Worm (Caenorhabditis elegans): ENCODE measurements around the gene M163.10.

Gene M163.10

ce11 chrX:14476625-14477257 is 6.0 kb downstream of the M163.10 start:
- TF ChIP-seq sdc-2 (tag; optimal IDR thresholded peaks at IDR 0.05) (no peak), pax-1 (tag; optimal IDR thresholded peaks at IDR 0.05) (no peak), ets-4 (tag; optimal IDR thresholded peaks at IDR 0.05) (no peak), C38D4.7 (GFP tag; optimal IDR thresholded peaks at IDR 0.05) (no peak)

ce11 chrX:14477338-14477737 is 6.6 kb downstream of the M163.10 start:
- TF ChIP-seq T23F11.4 (GFP tag; optimal IDR thresholded peaks at IDR 0.05) (no peak), ceh-14 (tag; optimal IDR thresholded peaks at IDR 0.05) (no peak), C08G9.2 (tag; optimal IDR thresholded peaks at IDR 0.05) (no peak), hlh-8 (tag; optimal IDR thresholded peaks at IDR 0.05) (no peak)

- TF ChIP-seq C08G9.2 (tag; optimal IDR thresholded peaks at IDR 0.05) (no peak), ceh-22 (tag; optimal IDR thresholded peaks at IDR 0.05) (no peak), pat-9 (tag; optimal IDR thresholded peaks at IDR 0.05) (no peak), hlh-15 (tag; optimal IDR thresholded peaks at IDR 0.05) (no peak), hlh-8 (tag; optimal IDR thresholded peaks at IDR 0.05) (no peak), nfya-1 (tag; optimal IDR thresholded peaks at IDR 0.05) (no peak), nhr-232 (tag; optimal IDR thresholded peaks at IDR 0.05) (no peak), C38D4.7 (GFP tag; optimal IDR thresholded peaks at IDR 0.05) (no peak), fax-1 (tag; optimal IDR thresholded peaks at IDR 0.05) (no peak), elt-4 (tag; optimal IDR thresholded peaks at IDR 0.05) (no peak), ceh-2 (tag; optimal IDR thresholded peaks at IDR 0.05) (no peak), lin-11 (tag; optimal IDR thresholded peaks at IDR 0.05) (no peak), mec-3 (tag; optimal IDR thresholded peaks at IDR 0.05; ENCODE audit: borderline replicate concordance) (no peak), pax-1 (tag; optimal IDR thresholded peaks at IDR 0.05) (no peak), ama-1 (optimal IDR thresholded peaks at IDR 0.05) (no peak), ceh-9 (tag; optimal IDR thresholded peaks at IDR 0.05) (no peak), ets-4 (tag; optimal IDR thresholded peaks at IDR 0.05) (no peak)
Measured at ce11 chrX:14478193-14478592, 7.4 kb downstream of the M163.10 start.

- TF ChIP-seq dve-1 (tag; optimal IDR thresholded peaks at IDR 0.05) (peak; percentile 45), pax-1 (tag; optimal IDR thresholded peaks at IDR 0.05) (no peak)
Measured at ce11 chrX:14478743-14479428, 8.1 kb downstream of the M163.10 start, which contains the start of gene M163.11. Gene M163.11 (plus strand): TSS chrX:14479378.

ce11 chrX:14480248-14480647 is 9.5 kb downstream of the M163.10 start, which contains the start of gene gfi-3:
Gene gfi-3 (plus strand): TSS chrX:14480572.
- TF ChIP-seq ttx-3 (tag; optimal IDR thresholded peaks at IDR 0.05) (peak; percentile 41), ceh-2 (tag; optimal IDR thresholded peaks at IDR 0.05) (peak; percentile 4), elt-2 (tag; optimal IDR thresholded peaks at IDR 0.05) (peak; percentile 72), F13H6.1 (tag; optimal IDR thresholded peaks at IDR 0.05) (peak; percentile 8), hlh-30 (tag; optimal IDR thresholded peaks at IDR 0.05; ENCODE audit: insufficient read depth) (no peak), ceh-48 (tag; optimal IDR thresholded peaks at IDR 0.05) (peak; percentile 18), pat-9 (tag; optimal IDR thresholded peaks at IDR 0.05) (peak; percentile 2), K02D7.2 (tag; optimal IDR thresholded peaks at IDR 0.05) (no peak), Y22D7AL.16 (tag; optimal IDR thresholded peaks at IDR 0.05) (no peak), che-1 (tag; optimal IDR thresholded peaks at IDR 0.05) (no peak), ceh-14 (tag; optimal IDR thresholded peaks at IDR 0.05) (peak; percentile 11), unc-55 (GFP tag; optimal IDR thresholded peaks at IDR 0.05) (peak; percentile 23), ceh-34 (tag; optimal IDR thresholded peaks at IDR 0.05) (peak; percentile 77), syd-9 (tag; optimal IDR thresholded peaks at IDR 0.05) (peak; percentile 10), sdc-2 (tag; optimal IDR thresholded peaks at IDR 0.05) (peak; percentile 76), C38D4.7 (GFP tag; optimal IDR thresholded peaks at IDR 0.05) (peak; percentile 35), ztf-16 (tag; optimal IDR thresholded peaks at IDR 0.05) (no peak), unc-3 (GFP tag; conservative IDR thresholded peaks at IDR 0.05) (peak; percentile 20; the same call in 1 of the 2 replicates), unc-3 (tag; optimal IDR thresholded peaks at IDR 0.05) (no peak), rnt-1 (tag; optimal IDR thresholded peaks at IDR 0.05) (peak; percentile 25), ceh-31 (tag; optimal IDR thresholded peaks at IDR 0.05) (peak; percentile 46), ceh-45 (GFP tag; IDR thresholded peaks at IDR 0.05) (no peak), pha-2 (tag; optimal IDR thresholded peaks at IDR 0.05) (peak; percentile 17), tbx-2 (tag; optimal IDR thresholded peaks at IDR 0.05) (peak; percentile 72), ceh-18 (tag; optimal IDR thresholded peaks at IDR 0.05) (peak; percentile 61), sox-4 (tag; optimal IDR thresholded peaks at IDR 0.05) (peak; percentile 33), madf-2 (tag; optimal IDR thresholded peaks at IDR 0.05) (peak; percentile 48)
